Worm (Caenorhabditis elegans): ENCODE data around the gene Y55F3BR.10.

The Y55F3BR.10 gene

ce11 chrIV:873174-873788 lies 41.0 kb downstream of the Y55F3BR.10 start (continued):
- peak; percentile 8 for TF ChIP-seq snpc-1.1 (tag; optimal IDR thresholded peaks at IDR 0.05; ENCODE audit: insufficient read depth)
- 0 out of 2 replicates have a peak, but pooled peaks have one; percentile 8 for TF ChIP-seq dox-1 (GFP tag; IDR thresholded peaks at IDR 0.05)
- TF ChIP-seq rec-8 (tag; optimal IDR thresholded peaks at IDR 0.05), result peak in 1 of 2 experiments; percentile 9
- no peak for TF ChIP-seq ceh-27 (GFP tag; optimal IDR thresholded peaks at IDR 0.05)

ce11 chrIV:874677-875076 lies 42.4 kb downstream of the Y55F3BR.10 start, which contains the start of gene Y55F3BR.1:
Y55F3BR.1 (plus strand) TSS chrIV:874791.
- peak; percentile 32; the same call in 1 of the 2 replicates for TF ChIP-seq D2030.7 (GFP tag; IDR thresholded peaks at IDR 0.05)
- TF ChIP-seq rec-8 (tag; optimal IDR thresholded peaks at IDR 0.05), result no peak
- peak; percentile 27; the same call in 1 of the 2 replicates for TF ChIP-seq madf-6 (GFP tag; IDR thresholded peaks at IDR 0.05)
- no peak for TF ChIP-seq hlh-12 (tag; optimal IDR thresholded peaks at IDR 0.05)
- peak; percentile 8 for TF ChIP-seq attf-5 (GFP tag; optimal IDR thresholded peaks at IDR 0.05)
- peak; percentile 99 for TF ChIP-seq lin-54 (GFP tag; optimal IDR thresholded peaks at IDR 0.05)
- no peak for TF ChIP-seq cebp-1 (GFP tag; IDR thresholded peaks at IDR 0.05)
- peak; percentile 6 for TF ChIP-seq cebp-1 (tag; optimal IDR thresholded peaks at IDR 0.05)
- peak; percentile 60 for TF ChIP-seq lsl-1 (GFP tag; optimal IDR thresholded peaks at IDR 0.05)
- TF ChIP-seq Y95B8A.8 (GFP tag; IDR thresholded peaks at IDR 0.05), result no peak
- TF ChIP-seq F23B12.7 (tag; optimal IDR thresholded peaks at IDR 0.05; ENCODE audit: insufficient read depth), result peak; percentile 9
- peak; percentile 95 for TF ChIP-seq mcd-1 (GFP tag; IDR thresholded peaks at IDR 0.05)
- TF ChIP-seq dpl-1 (GFP tag; optimal IDR thresholded peaks at IDR 0.05), result peak; percentile 81
- no peak for TF ChIP-seq ceh-91 (GFP tag; IDR thresholded peaks at IDR 0.05)
- 0 out of 2 replicates have a peak, but pooled peaks have one; percentile 35 for TF ChIP-seq pbrm-1 (GFP tag; IDR thresholded peaks at IDR 0.05)
- TF ChIP-seq tbp1 (GFP tag; optimal IDR thresholded peaks at IDR 0.05), result peak; percentile 34
- no peak for TF ChIP-seq C17E4.6 (GFP tag; IDR thresholded peaks at IDR 0.05)
- peak; percentile 90 for TF ChIP-seq efl-1 (GFP tag; optimal IDR thresholded peaks at IDR 0.05)
- no peak for TF ChIP-seq athp-1 (tag; optimal IDR thresholded peaks at IDR 0.05)
- TF ChIP-seq attf-3 (GFP tag; conservative IDR thresholded peaks at IDR 0.05), result peak; percentile 39; the same call in 1 of the 2 replicates
- no peak for TF ChIP-seq egl-44 (GFP tag; IDR thresholded peaks at IDR 0.05)
- TF ChIP-seq lin-35 (GFP tag; optimal IDR thresholded peaks at IDR 0.05), result peak; percentile 27 to 92 (median 81)
- TF ChIP-seq F33H1.4 (GFP tag; IDR thresholded peaks at IDR 0.05), result peak; percentile 65
- no peak for TF ChIP-seq aptf-3 (GFP tag; IDR thresholded peaks at IDR 0.05)
- TF ChIP-seq ccch-3 (GFP tag; optimal IDR thresholded peaks at IDR 0.05), result no peak
- TF ChIP-seq ZK185.1 (tag; optimal IDR thresholded peaks at IDR 0.05; ENCODE audit: poor library complexity, severe bottlenecking), result no peak
- TF ChIP-seq repo-1 (tag; optimal IDR thresholded peaks at IDR 0.05), result no peak
- TF ChIP-seq snpc-4 (GFP tag; optimal IDR thresholded peaks at IDR 0.05), result no peak
- TF ChIP-seq snpc-4 (tag; optimal IDR thresholded peaks at IDR 0.05), result peak in 2 of 4 experiments; percentile 64 to 65

ce11 chrIV:878634-879033 lies 46.4 kb downstream of the Y55F3BR.10 start:
- TF ChIP-seq mel-28 (tag; optimal IDR thresholded peaks at IDR 0.05; ENCODE audit: borderline replicate concordance) (no peak), lsl-1 (GFP tag; optimal IDR thresholded peaks at IDR 0.05) (no peak), Y67H2A.10 (GFP tag; conservative IDR thresholded peaks at IDR 0.05) (no peak), athp-1 (tag; optimal IDR thresholded peaks at IDR 0.05) (no peak), sea-2 (GFP tag; IDR thresholded peaks at IDR 0.05) (no peak), B0336.3 (GFP tag; IDR thresholded peaks at IDR 0.05) (no peak), B0035.1 (tag; optimal IDR thresholded peaks at IDR 0.05) (no peak), efl-1 (GFP tag; optimal IDR thresholded peaks at IDR 0.05) (no peak), gei-17 (GFP tag; optimal IDR thresholded peaks at IDR 0.05) (no peak), cebp-1 (GFP tag; IDR thresholded peaks at IDR 0.05) (no peak), cebp-1 (tag; optimal IDR thresholded peaks at IDR 0.05) (no peak), nhr-27 (tag; optimal IDR thresholded peaks at IDR 0.05) (no peak), sdz-38 (tag; optimal IDR thresholded peaks at IDR 0.05) (no peak), let-526 (GFP tag; IDR thresholded peaks at IDR 0.05) (no peak), ekl-4 (GFP tag; IDR thresholded peaks at IDR 0.05) (no peak)
